Worm (Caenorhabditis elegans) whole organism, mixed stage, embryonic: ENCODE results near the gene ttr-32.
A peak's percentile ranks its signal among the peaks of the same experiment; 100 is the strongest.

ENCODE experiments used
- M03D4.4 ChIP-seq: sonication (generic microtip); optimal IDR thresholded peaks from 2 replicates; lab custom pipeline; 2017; ENCODE audit warnings: mild to moderate bottlenecking, missing genetic modification characterization, missing compliant biosample characterization
- bed-3 ChIP-seq: fragments of 200-800 bp; sonication (Bioruptor generic); optimal IDR thresholded peaks from 3 replicates; lab custom pipeline; 2018; ENCODE audit warnings: mild to moderate bottlenecking, missing genetic modification characterization, moderate library complexity, missing compliant biosample characterization
- blmp-1 ChIP-seq: fragments of 150-350 bp; optimal IDR thresholded peaks from 2 replicates; lab custom pipeline; 2014; ENCODE audit warnings: missing biosample characterization, missing genetic modification characterization
- ceh-39 ChIP-seq: fragments of 150-350 bp; optimal IDR thresholded peaks from 2 replicates; lab custom pipeline; 2014; ENCODE audit warnings: missing biosample characterization, missing genetic modification characterization
- ceh-43 ChIP-seq: fragments of 200-800 bp; sonication (Bioruptor generic); optimal IDR thresholded peaks from 2 replicates; lab custom pipeline; 2018; ENCODE audit warnings: mild to moderate bottlenecking, missing genetic modification characterization, moderate library complexity, missing compliant biosample characterization
- ceh-83 ChIP-seq: fragments of 200-800 bp; sonication (Bioruptor generic); optimal IDR thresholded peaks from 2 replicates; lab custom pipeline; 2018; ENCODE audit warnings: mild to moderate bottlenecking, missing genetic modification characterization, missing compliant biosample characterization
- ces-1 ChIP-seq: fragments of 150-350 bp; optimal IDR thresholded peaks from 2 replicates; lab custom pipeline; 2014; ENCODE audit warnings: missing biosample characterization, missing genetic modification reagents, missing genetic modification characterization
- cnd-1 ChIP-seq: fragments of 200-800 bp; sonication (Bioruptor generic); optimal IDR thresholded peaks from 2 replicates; lab custom pipeline; 2018; ENCODE audit warnings: mild to moderate bottlenecking, missing genetic modification characterization, missing compliant biosample characterization
- drap-1 ChIP-seq: fragments of 200-800 bp; sonication (Bioruptor generic); optimal IDR thresholded peaks from 3 replicates; lab custom pipeline; 2018; ENCODE audit warnings: mild to moderate bottlenecking, missing genetic modification characterization, missing compliant biosample characterization
- elt-1 ChIP-seq: sonication (generic microtip); optimal IDR thresholded peaks from 2 replicates; lab custom pipeline; 2017; ENCODE audit warnings: missing genetic modification characterization, mild to moderate bottlenecking, missing compliant biosample characterization, antibody characterized with exemption, moderate library complexity, borderline replicate concordance; ENCODE audit not compliant: insufficient read depth
- elt-3 ChIP-seq: fragments of 150-350 bp; optimal IDR thresholded peaks from 2 replicates; lab custom pipeline; 2014; ENCODE audit warnings: missing biosample characterization, missing genetic modification characterization
- flh-1 ChIP-seq: fragments of 200-800 bp; sonication (Bioruptor generic); optimal IDR thresholded peaks from 2 replicates; lab custom pipeline; 2018; ENCODE audit warnings: mild to moderate bottlenecking, missing genetic modification characterization, moderate library complexity, missing compliant biosample characterization
- ham-2 ChIP-seq: fragments of 200-800 bp; sonication (Bioruptor generic); optimal IDR thresholded peaks from 2 replicates; lab custom pipeline; 2018; ENCODE audit warnings: mild to moderate bottlenecking, missing genetic modification characterization, missing compliant biosample characterization
- hlh-1 ChIP-seq: fragments of 150-350 bp; optimal IDR thresholded peaks from 2 replicates; lab custom pipeline; 2014; ENCODE audit warnings: missing biosample characterization, missing genetic modification reagents, missing genetic modification characterization
- lin-13 ChIP-seq: fragments of 150-350 bp; optimal IDR thresholded peaks from 2 replicates; lab custom pipeline; 2014; ENCODE audit warnings: missing biosample characterization, missing genetic modification characterization
- lin-32 ChIP-seq: fragments of 200-800 bp; sonication (Bioruptor generic); optimal IDR thresholded peaks from 2 replicates; lab custom pipeline; 2018; ENCODE audit warnings: mild to moderate bottlenecking, missing genetic modification characterization, missing compliant biosample characterization
- lsy-2 ChIP-seq: fragments of 150-350 bp; optimal IDR thresholded peaks from 2 replicates; lab custom pipeline; 2014; ENCODE audit warnings: missing biosample characterization, missing genetic modification characterization
- mab-5 ChIP-seq: fragments of 150-350 bp; optimal IDR thresholded peaks from 2 replicates; lab custom pipeline; 2014; ENCODE audit warnings: missing biosample characterization, missing genetic modification characterization
- mep-1 ChIP-seq: fragments of 150-350 bp; optimal IDR thresholded peaks from 2 replicates; lab custom pipeline; 2017; ENCODE audit warnings: missing biosample characterization, missing genetic modification reagents, missing genetic modification characterization, inconsistent platforms
- mls-2 ChIP-seq: sonication (generic microtip); optimal IDR thresholded peaks from 2 replicates; lab custom pipeline; 2016; ENCODE audit warnings: mild to moderate bottlenecking, missing genetic modification characterization, moderate library complexity, missing compliant biosample characterization
- nhr-12 ChIP-seq: fragments of 150-350 bp; optimal IDR thresholded peaks from 2 replicates; lab custom pipeline; 2014; ENCODE audit warnings: missing biosample characterization, missing genetic modification characterization
- nhr-2 ChIP-seq: fragments of 150-350 bp; optimal IDR thresholded peaks from 2 replicates; lab custom pipeline; 2014; ENCODE audit warnings: missing biosample characterization, missing genetic modification characterization
- nhr-237 ChIP-seq: fragments of 150-350 bp; optimal IDR thresholded peaks from 2 replicates; lab custom pipeline; 2014; ENCODE audit warnings: missing biosample characterization, missing genetic modification characterization
- nhr-28 ChIP-seq: fragments of 150-350 bp; optimal IDR thresholded peaks from 2 replicates; lab custom pipeline; 2014; ENCODE audit warnings: missing biosample characterization, missing genetic modification characterization
- pha-4 ChIP-seq: fragments of 150-350 bp; optimal IDR thresholded peaks from 2 replicates; lab custom pipeline; 2018; ENCODE audit warnings: missing biosample characterization, missing genetic modification reagents, missing genetic modification characterization
- sem-2 ChIP-seq: fragments of 200-800 bp; sonication (Bioruptor generic); optimal IDR thresholded peaks from 2 replicates; lab custom pipeline; 2018; ENCODE audit warnings: mild to moderate bottlenecking, missing genetic modification characterization, missing compliant biosample characterization
- sptf-1 ChIP-seq: sonication (generic microtip); optimal IDR thresholded peaks from 2 replicates; lab custom pipeline; 2017; ENCODE audit warnings: mild to moderate bottlenecking, missing genetic modification characterization, moderate library complexity, missing compliant biosample characterization
- tbx-8 ChIP-seq: fragments of 200-800 bp; sonication (Bioruptor generic); optimal IDR thresholded peaks from 2 replicates; lab custom pipeline; 2018; ENCODE audit warnings: mild to moderate bottlenecking, missing genetic modification characterization, moderate library complexity, missing compliant biosample characterization
- unc-120 ChIP-seq: sonication (generic microtip); optimal IDR thresholded peaks from 2 replicates; lab custom pipeline; 2017; ENCODE audit warnings: missing genetic modification characterization, missing compliant biosample characterization; ENCODE audit not compliant: poor library complexity, severe bottlenecking
- unc-39 ChIP-seq: fragments of 150-350 bp; optimal IDR thresholded peaks from 2 replicates; lab custom pipeline; 2014; ENCODE audit warnings: missing biosample characterization, missing genetic modification characterization
- unc-62 ChIP-seq: fragments of 150-350 bp; optimal IDR thresholded peaks from 2 replicates; lab custom pipeline; 2014; ENCODE audit warnings: missing biosample characterization, missing genetic modification reagents, missing genetic modification characterization
- zip-8 ChIP-seq: fragments of 150-350 bp; optimal IDR thresholded peaks from 2 replicates; lab custom pipeline; 2014; ENCODE audit warnings: missing biosample characterization, missing genetic modification characterization
- ztf-11 ChIP-seq: fragments of 150-350 bp; optimal IDR thresholded peaks from 2 replicates; lab custom pipeline; 2014; ENCODE audit warnings: missing biosample characterization, missing genetic modification characterization

Gene ttr-32

ce11 chrIII:7566098-7566497, at the start of gene ttr-32:
Gene ttr-32 (plus strand): TSS chrIII:7566411.
- TF ChIP-seq mab-5 (tag; lab: Kevin White, UChicago) (no peak), ztf-11 (tag; lab: Kevin White, UChicago) (no peak)
- TF ChIP-seq, all 35 proteins: peak for 0

- no peak for TF ChIP-seq nhr-2
- no peak for TF ChIP-seq tbx-8 (GFP tag; lab: Kevin White, UChicago)
- TF ChIP-seq ces-1 (GFP tag; lab: Kevin White, UChicago) = no peak
- TF ChIP-seq cnd-1 = no peak
- no peak for TF ChIP-seq bed-3
- TF ChIP-seq pha-4 (tag; lab: Kevin White, UChicago) = no peak
- no peak for TF ChIP-seq lin-13 (tag; lab: Kevin White, UChicago)
- no peak for TF ChIP-seq lin-32 (GFP tag; lab: Kevin White, UChicago)
- no peak for TF ChIP-seq flh-1 (GFP tag; lab: Kevin White, UChicago)
- TF ChIP-seq sem-2 = no peak
- no peak for TF ChIP-seq nhr-28 (tag; lab: Kevin White, UChicago)
- TF ChIP-seq nhr-12 (tag; lab: Kevin White, UChicago) = no peak
- TF ChIP-seq ceh-39 = no peak
- TF ChIP-seq unc-39 (tag; lab: Kevin White, UChicago) = no peak
Measured at ce11 chrIII:7518424-7518823, 47.8 kb upstream of the ttr-32 start, which contains the start of gene clk-2. Gene clk-2 (minus strand): TSS chrIII:7518524.

ce11 chrIII:7520672-7521071, 45.5 kb upstream of the ttr-32 start, which contains the start of the genes cux-7 and C07H6.2:
Gene cux-7 (minus strand): TSS chrIII:7520845.
Gene C07H6.2 (plus strand): TSS chrIII:7521009.
- TF ChIP-seq hlh-1 (tag; lab: Kevin White, UChicago) (no peak), zip-8 (tag; lab: Kevin White, UChicago) (no peak), elt-3 (no peak), lin-32 (GFP tag; lab: Kevin White, UChicago) (peak; percentile 51), drap-1 (GFP tag; lab: Kevin White, UChicago) (peak; percentile 74), pha-4 (tag; lab: Kevin White, UChicago) (peak; percentile 38), ham-2 (GFP tag; lab: Kevin White, UChicago) (no peak), ces-1 (GFP tag; lab: Kevin White, UChicago) (no peak), nhr-237 (no peak), blmp-1 (tag; lab: Kevin White, UChicago) (no peak), bed-3 (no peak), lin-13 (tag; lab: Kevin White, UChicago) (peak; percentile 59), mep-1 (tag; lab: Kevin White, UChicago) (no peak), lsy-2 (tag; lab: Kevin White, UChicago) (no peak), ztf-11 (tag; lab: Kevin White, UChicago) (no peak), nhr-2 (no peak), unc-120 (tag; lab: Kevin White, UChicago) (peak; percentile 17), elt-1 (tag; lab: Kevin White, UChicago) (no peak), mls-2 (tag; lab: Kevin White, UChicago) (peak; percentile 47), nhr-28 (tag; lab: Kevin White, UChicago) (no peak), ceh-43 (GFP tag; lab: Kevin White, UChicago) (no peak), unc-62 (GFP tag; lab: Kevin White, UChicago) (no peak), sem-2 (peak; percentile 33), mab-5 (tag; lab: Kevin White, UChicago) (no peak), ceh-83 (GFP tag; lab: Kevin White, UChicago) (peak; percentile 18), cnd-1 (peak; percentile 65), nhr-12 (tag; lab: Kevin White, UChicago) (no peak), flh-1 (GFP tag; lab: Kevin White, UChicago) (no peak), M03D4.4 (tag; lab: Kevin White, UChicago) (peak; percentile 29), sptf-1 (tag; lab: Kevin White, UChicago) (peak; percentile 70)

ce11 chrIII:7521163-7521562, 45.0 kb upstream of the ttr-32 start, which contains the start of gene lig-4:
Gene lig-4 (plus strand): TSS chrIII:7521463.
- TF ChIP-seq nhr-28 (tag; lab: Kevin White, UChicago) (no peak), flh-1 (GFP tag; lab: Kevin White, UChicago) (no peak)
